Worm (Caenorhabditis elegans) whole organism, early embryonic: Measurements from ENCODE around the gene lmbr-1.

Experiments used
- B0310.2 ChIP-seq: sonication (generic microtip); optimal IDR thresholded peaks from 2 replicates; lab custom pipeline; 2016; ENCODE audit warnings: mild to moderate bottlenecking, missing genetic modification characterization, missing compliant biosample characterization
- F13C5.2 ChIP-seq: sonication (generic microtip); optimal IDR thresholded peaks from 2 replicates; lab custom pipeline; 2017; ENCODE audit warnings: mild to moderate bottlenecking, missing genetic modification characterization, inconsistent platforms, missing compliant biosample characterization
- aly-1 ChIP-seq: sonication (generic microtip); optimal IDR thresholded peaks from 2 replicates; lab custom pipeline; 2016; ENCODE audit warnings: missing genetic modification characterization, missing compliant biosample characterization
- ama-1 ChIP-seq: fragments of 150-350 bp; optimal IDR thresholded peaks from 2 replicates; lab custom pipeline; 2014
- ceh-13 ChIP-seq: fragments of 200-800 bp; sonication (Bioruptor generic); optimal IDR thresholded peaks from 2 replicates; lab custom pipeline; 2018; ENCODE audit warnings: mild to moderate bottlenecking, missing genetic modification characterization, missing compliant biosample characterization
- ceh-36 ChIP-seq: sonication (generic microtip); optimal IDR thresholded peaks from 2 replicates; lab custom pipeline; 2016; ENCODE audit warnings: missing genetic modification characterization, inconsistent platforms, missing compliant biosample characterization
- ets-7 ChIP-seq: sonication (generic microtip); optimal IDR thresholded peaks from 2 replicates; lab custom pipeline; 2016; ENCODE audit warnings: missing genotype, missing genetic modification characterization, missing compliant biosample characterization
- flt-1 ChIP-seq: fragments of 200-800 bp; sonication (Bioruptor generic); IDR thresholded peaks from 2 replicates; pipeline ENCODE4 v1.3.6; 2022; ENCODE audit warnings: missing genetic modification characterization, missing compliant biosample characterization
- hmbx-1 ChIP-seq: sonication (generic microtip); optimal IDR thresholded peaks from 2 replicates; lab custom pipeline; 2016; ENCODE audit warnings: mild to moderate bottlenecking, missing genetic modification characterization, missing compliant biosample characterization
- hmg-4 ChIP-seq: fragments of 200-800 bp; sonication (Bioruptor generic); optimal IDR thresholded peaks from 2 replicates; lab custom pipeline; 2018; ENCODE audit warnings: mild to moderate bottlenecking, missing genetic modification characterization, missing compliant biosample characterization
- hnd-1 ChIP-seq: sonication (generic microtip); optimal IDR thresholded peaks from 2 replicates; lab custom pipeline; 2016; ENCODE audit warnings: missing genetic modification characterization, missing compliant biosample characterization
- pes-1 ChIP-seq: fragments of 200-800 bp; sonication (Bioruptor generic); IDR thresholded peaks from 2 replicates; pipeline ENCODE4 v1.3.6; 2022; ENCODE audit warnings: missing genetic modification reagents, missing genetic modification characterization, missing compliant biosample characterization
- scrt-1 ChIP-seq: fragments of 200-800 bp; sonication (Bioruptor generic); IDR thresholded peaks from 2 replicates; pipeline ENCODE4 v1.3.6; 2022; ENCODE audit warnings: missing genetic modification characterization, missing compliant biosample characterization
- sea-1 ChIP-seq: fragments of 200-800 bp; sonication (Bioruptor generic); conservative IDR thresholded peaks from 2 replicates; pipeline ENCODE4 v1.3.6; 2022; ENCODE audit warnings: missing genetic modification characterization, missing compliant biosample characterization
- tbx-11 ChIP-seq: fragments of 200-800 bp; sonication (Bioruptor generic); IDR thresholded peaks from 2 replicates; pipeline ENCODE4 v1.3.6; 2022; ENCODE audit warnings: missing genetic modification characterization, missing compliant biosample characterization
- tbx-37 ChIP-seq: fragments of 200-800 bp; sonication (Bioruptor generic); conservative IDR thresholded peaks from 2 replicates; pipeline ENCODE4 v1.3.6; 2022; ENCODE audit warnings: missing genetic modification reagents, missing genetic modification characterization, missing compliant biosample characterization
- tra-4 ChIP-seq: sonication (generic microtip); optimal IDR thresholded peaks from 2 replicates; lab custom pipeline; 2017; ENCODE audit warnings: missing genetic modification characterization, missing compliant biosample characterization

Gene lmbr-1

DNA sequence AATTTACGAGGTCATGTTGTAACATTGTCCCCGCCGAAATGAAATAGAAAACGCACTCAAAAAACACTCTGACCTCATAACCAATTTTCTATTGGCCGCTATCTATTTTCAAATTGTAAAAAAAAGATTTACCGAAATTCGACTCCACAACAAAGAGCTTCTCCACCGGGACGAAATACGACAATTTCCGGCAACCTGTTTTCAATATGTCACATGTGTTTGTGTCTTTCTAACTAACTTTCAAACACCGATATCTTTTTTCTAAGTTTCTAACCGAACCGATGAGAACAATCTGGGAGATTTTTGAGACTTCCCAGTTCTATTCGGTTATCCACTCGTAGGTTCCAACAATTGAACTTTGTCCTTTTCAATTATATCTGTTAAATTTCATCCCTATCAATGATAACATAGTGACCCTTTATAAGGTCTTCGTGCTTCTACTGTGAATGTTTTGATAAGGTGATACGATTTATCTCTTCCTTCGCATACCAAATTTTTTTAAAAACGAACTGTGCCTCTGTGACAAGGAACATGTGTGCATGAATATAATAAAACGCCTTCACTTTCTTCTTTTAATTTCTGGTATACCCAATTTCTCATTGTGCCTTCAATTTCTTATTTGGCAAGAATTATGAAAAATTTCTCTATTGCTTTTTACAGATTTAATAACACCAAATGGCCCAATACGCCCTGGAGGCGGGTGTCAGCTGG, at the start of gene lmbr-1:
lmbr-1 (plus strand) TSS at position 661 of the 711 bp plus-strand sequence.
- TF ChIP-seq hmg-4 (GFP tag; lab: Kevin White, UChicago) (no peak), hnd-1 (tag; lab: Kevin White, UChicago) (no peak), ceh-13 (GFP tag; lab: Kevin White, UChicago) (no peak), ama-1 (lab: Kevin White, UChicago) (no peak), pes-1 (GFP tag; lab: Robert Waterston, UW) (no peak), tbx-37 (no peak), sea-1 (GFP tag; lab: Robert Waterston, UW) (no peak), scrt-1 (no peak), flt-1 (GFP tag; lab: Robert Waterston, UW) (no peak), F13C5.2 (no peak)

DNA sequence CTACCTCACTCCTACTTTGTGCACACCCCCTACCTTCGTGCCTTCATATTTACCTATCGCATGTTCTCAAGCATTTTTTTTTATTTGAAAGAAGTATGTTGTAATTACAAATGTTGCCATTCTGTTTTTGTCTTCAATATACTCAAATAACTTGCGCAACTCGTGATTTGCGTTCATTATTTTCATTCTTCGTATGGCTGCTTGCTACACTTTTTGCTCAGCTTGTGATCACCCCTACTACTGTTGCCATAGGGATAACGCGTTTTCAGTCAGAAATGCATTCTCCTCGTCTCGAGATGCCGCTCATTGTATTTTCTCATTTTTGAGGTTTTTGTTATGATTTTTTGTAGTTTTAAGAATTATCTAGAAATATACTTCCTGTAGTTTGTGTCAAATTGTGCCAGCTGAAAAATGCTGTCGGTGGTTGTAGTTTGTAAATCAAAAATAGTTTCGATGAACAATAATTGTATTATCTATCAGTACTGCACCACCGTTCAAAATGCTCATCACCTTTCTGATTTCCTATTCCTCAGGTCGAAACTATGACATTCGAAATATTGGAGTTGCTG, 49.3 kb upstream of the lmbr-1 start, which contains the start of gene F10E9.1:
F10E9.1 (plus strand) TSS at position 519 of the 569 bp plus-strand sequence.
- no peak for TF ChIP-seq B0310.2 (tag; lab: Kevin White, UChicago)
- no peak for TF ChIP-seq tra-4 (tag; lab: Kevin White, UChicago)
- TF ChIP-seq tbx-11 = no peak
- TF ChIP-seq scrt-1 = no peak
- TF ChIP-seq sea-1 (GFP tag; lab: Robert Waterston, UW) = no peak
- no peak for TF ChIP-seq ceh-13 (GFP tag; lab: Kevin White, UChicago)
- no peak for TF ChIP-seq aly-1 (tag; lab: Kevin White, UChicago)
- TF ChIP-seq tbx-37 = no peak
- no peak for TF ChIP-seq ama-1 (lab: Kevin White, UChicago)
- no peak for TF ChIP-seq F13C5.2
- TF ChIP-seq ceh-36 (tag; lab: Kevin White, UChicago) = no peak
- TF ChIP-seq hmbx-1 (tag; lab: Kevin White, UChicago) = no peak
- TF ChIP-seq pes-1 (GFP tag; lab: Robert Waterston, UW) = no peak
- no peak for TF ChIP-seq ets-7 (tag; lab: Kevin White, UChicago)
- no peak for TF ChIP-seq hnd-1 (tag; lab: Kevin White, UChicago)
- TF ChIP-seq hmg-4 (GFP tag; lab: Kevin White, UChicago) = no peak
- TF ChIP-seq flt-1 (GFP tag; lab: Robert Waterston, UW) = no peak

DNA sequence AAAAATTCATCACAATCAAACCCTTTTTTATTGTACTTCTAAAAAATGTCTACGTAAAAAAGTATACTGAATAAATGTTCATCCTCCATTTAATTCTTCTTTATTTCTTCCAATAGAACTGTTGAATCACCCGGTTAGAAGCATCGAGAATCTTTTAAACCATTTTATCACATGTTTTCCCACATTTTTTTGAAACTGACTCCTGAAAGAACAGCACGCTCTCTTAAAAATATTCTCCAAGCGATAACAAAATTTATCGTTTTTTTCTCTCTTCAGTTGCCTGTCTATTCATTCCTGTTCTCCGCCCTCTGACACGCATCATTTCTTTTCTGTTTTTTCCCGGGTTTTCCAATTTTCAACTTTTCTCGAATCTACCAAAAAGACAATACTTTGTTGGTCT, 47.6 kb upstream of the lmbr-1 start, which contains the start of gene F10E9.12:
F10E9.12 (plus strand) TSS at position 131 of the 400 bp plus-strand sequence.
- TF ChIP-seq ceh-36 (tag; lab: Kevin White, UChicago) (no peak), tbx-37 (no peak), pes-1 (GFP tag; lab: Robert Waterston, UW) (no peak), B0310.2 (tag; lab: Kevin White, UChicago) (no peak), sea-1 (GFP tag; lab: Robert Waterston, UW) (no peak)

DNA sequence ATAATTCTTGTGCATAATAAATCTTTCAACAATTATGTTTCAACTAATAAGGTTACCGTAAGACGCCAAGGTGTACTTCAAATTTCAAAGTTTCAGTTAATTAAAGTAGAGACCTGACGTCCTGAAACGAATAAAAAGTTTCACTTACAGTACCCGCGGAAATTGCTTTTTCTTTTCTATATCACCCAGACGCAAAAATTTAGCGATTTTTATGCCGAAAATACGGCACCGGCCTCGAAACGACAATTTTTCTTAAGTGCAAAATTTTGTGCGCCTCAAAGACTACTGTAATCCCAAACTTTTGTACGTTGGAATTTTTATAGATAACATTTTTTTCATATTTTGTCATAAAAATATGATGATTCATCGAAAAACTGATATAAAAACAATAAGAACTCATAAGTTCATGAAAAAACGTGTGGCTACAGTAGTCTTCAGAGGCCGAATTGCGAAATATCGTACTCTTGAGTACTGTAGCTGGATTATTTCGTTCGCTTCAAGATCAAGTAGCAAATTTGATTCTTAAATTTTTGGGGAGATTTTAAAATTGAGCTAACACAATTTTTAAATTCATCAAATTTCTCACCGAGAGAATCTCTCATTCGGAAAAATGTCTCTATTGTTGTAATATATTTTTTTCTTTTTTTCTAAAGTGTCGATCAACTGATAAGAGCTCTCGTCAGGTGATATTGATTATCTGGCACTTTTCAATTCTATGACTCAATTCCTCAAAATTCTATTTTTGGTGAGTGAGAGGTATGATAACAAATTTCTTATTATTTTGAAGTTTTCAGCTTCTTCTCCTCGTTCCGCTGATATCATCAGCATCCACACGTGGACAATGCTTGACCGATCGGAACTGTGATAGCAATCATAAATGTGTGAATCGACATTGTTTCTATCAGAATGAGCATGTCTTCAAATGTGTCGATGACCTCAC, 46.2 kb upstream of the lmbr-1 start, which contains the start of gene ZC262.13:
ZC262.13 (plus strand) TSS at position 641 of the 940 bp plus-strand sequence.
- no peak for TF ChIP-seq hnd-1 (tag; lab: Kevin White, UChicago)
- TF ChIP-seq hmbx-1 (tag; lab: Kevin White, UChicago) = no peak
- no peak for TF ChIP-seq ceh-36 (tag; lab: Kevin White, UChicago)
- TF ChIP-seq tbx-11 = no peak

DNA sequence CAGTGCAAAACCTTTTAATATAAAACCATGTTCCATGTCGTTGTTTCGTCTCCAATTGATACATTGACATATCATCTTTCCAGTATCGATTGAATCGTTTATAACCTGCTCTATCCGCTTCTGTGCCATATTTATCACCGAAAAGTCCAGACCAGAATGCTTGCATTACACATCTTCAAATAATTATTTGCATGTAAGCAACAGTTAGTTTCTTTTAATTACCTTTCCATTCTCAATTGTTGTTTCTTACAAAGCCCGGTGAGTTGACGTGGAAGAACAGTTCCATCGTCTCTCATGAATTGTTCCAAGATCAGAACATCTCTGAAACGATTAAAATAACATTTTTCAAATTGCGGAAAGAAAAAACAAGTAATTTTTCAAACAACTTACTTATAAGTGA, 40.8 kb upstream of the lmbr-1 start, which contains the start of gene iglr-2:
iglr-2 (minus strand) TSS at position 101 of the 400 bp plus-strand sequence.
- TF ChIP-seq aly-1 (tag; lab: Kevin White, UChicago) (no peak), F13C5.2 (no peak), ceh-13 (GFP tag; lab: Kevin White, UChicago) (no peak), tbx-37 (no peak), sea-1 (GFP tag; lab: Robert Waterston, UW) (no peak), hnd-1 (tag; lab: Kevin White, UChicago) (no peak), pes-1 (GFP tag; lab: Robert Waterston, UW) (no peak), hmbx-1 (tag; lab: Kevin White, UChicago) (no peak)

DNA sequence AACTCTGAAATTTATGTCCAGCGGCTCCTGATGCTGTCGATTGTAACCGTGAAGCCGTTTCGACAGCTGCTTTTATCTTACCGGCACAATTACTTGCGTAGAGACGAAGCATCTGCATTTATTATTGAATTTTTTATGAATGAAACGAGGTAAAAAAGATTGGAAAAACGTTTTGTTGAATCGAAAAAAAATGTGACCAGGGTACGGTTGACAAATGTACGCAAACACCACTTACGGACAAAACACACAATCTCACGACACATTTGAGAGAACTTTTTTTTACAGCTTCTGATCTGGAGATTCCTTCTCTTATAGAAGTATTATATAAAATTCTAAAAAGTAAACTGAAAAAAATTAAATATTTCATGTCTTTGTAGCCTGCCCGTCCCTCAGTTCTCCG, 40.3 kb upstream of the lmbr-1 start, which contains the start of the genes mrps-18A and ZC262.2:
mrps-18A (minus strand) TSS at position 141 of the 400 bp plus-strand sequence.
ZC262.2 (plus strand) TSS at position 284 of the 400 bp plus-strand sequence.
- no peak for TF ChIP-seq ceh-36 (tag; lab: Kevin White, UChicago)

DNA sequence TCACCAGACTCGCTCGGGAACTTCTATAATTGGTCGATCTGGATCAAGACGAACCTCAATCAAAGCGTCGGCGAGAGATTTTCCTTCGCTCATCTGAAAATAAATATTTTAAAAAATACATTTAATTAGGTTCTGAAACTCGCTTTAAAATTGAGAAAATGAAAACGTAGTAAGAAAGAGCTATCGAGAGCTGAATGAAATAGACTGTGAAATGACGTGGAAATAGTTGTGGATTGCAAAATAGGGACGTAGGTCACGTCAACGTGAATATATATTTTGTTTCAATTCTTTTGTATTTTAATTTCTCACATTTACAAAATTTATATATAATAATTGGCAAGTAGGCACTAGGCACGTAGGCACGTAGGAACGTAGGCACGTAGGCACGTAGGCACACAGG, 37.6 kb upstream of the lmbr-1 start, which contains the start of gene ZC262.4:
ZC262.4 (minus strand) TSS at position 101 of the 400 bp plus-strand sequence.
- no peak for TF ChIP-seq aly-1 (tag; lab: Kevin White, UChicago)
- no peak for TF ChIP-seq ceh-36 (tag; lab: Kevin White, UChicago)
- no peak for TF ChIP-seq pes-1 (GFP tag; lab: Robert Waterston, UW)
- TF ChIP-seq ama-1 (lab: Kevin White, UChicago) = no peak
- TF ChIP-seq hmbx-1 (tag; lab: Kevin White, UChicago) = no peak
- TF ChIP-seq ceh-13 (GFP tag; lab: Kevin White, UChicago) = no peak
- TF ChIP-seq hnd-1 (tag; lab: Kevin White, UChicago) = no peak
- no peak for TF ChIP-seq tbx-37
- no peak for TF ChIP-seq sea-1 (GFP tag; lab: Robert Waterston, UW)
- no peak for TF ChIP-seq flt-1 (GFP tag; lab: Robert Waterston, UW)
- no peak for TF ChIP-seq scrt-1
- no peak for TF ChIP-seq hmg-4 (GFP tag; lab: Kevin White, UChicago)
- TF ChIP-seq tbx-11 = no peak
